Worm (Caenorhabditis elegans) whole organism, L1 larva: ENCODE measurements around the gene T01C8.2.
A peak's percentile ranks its signal among the peaks of the same experiment; 100 is the strongest.

Source experiments
- C04F5.9 ChIP-seq: sonication (generic microtip); optimal IDR thresholded peaks from 2 replicates; lab custom pipeline; 2016; ENCODE audit warnings: missing genetic modification characterization, missing compliant biosample characterization
- C16A3.4 ChIP-seq: fragments of 150-350 bp; optimal IDR thresholded peaks from 2 replicates; lab custom pipeline; 2014; ENCODE audit warnings: missing biosample characterization, missing genetic modification characterization
- Y116A8C.19 ChIP-seq: sonication (generic microtip); optimal IDR thresholded peaks from 2 replicates; lab custom pipeline; 2016; ENCODE audit warnings: missing compliant biosample characterization, missing genetic modification characterization, borderline replicate concordance
- alr-1 ChIP-seq: fragments of 200-800 bp; sonication (Bioruptor generic); optimal IDR thresholded peaks from 2 replicates; lab custom pipeline; 2018; ENCODE audit warnings: borderline replicate concordance, mild to moderate bottlenecking, missing genetic modification characterization, missing compliant biosample characterization
- aly-2 ChIP-seq: fragments of 150-350 bp; optimal IDR thresholded peaks from 2 replicates; lab custom pipeline; 2014; ENCODE audit warnings: missing biosample characterization, missing genetic modification characterization
- ama-1 ChIP-seq: fragments of 150-350 bp; optimal IDR thresholded peaks from 2 replicates; lab custom pipeline; 2014
- ceh-63 ChIP-seq: fragments of 200-800 bp; sonication (Bioruptor generic); optimal IDR thresholded peaks from 2 replicates; lab custom pipeline; 2018; ENCODE audit warnings: mild to moderate bottlenecking, missing genetic modification characterization, missing compliant biosample characterization
- ceh-8 ChIP-seq: fragments of 200-800 bp; sonication (Bioruptor generic); optimal IDR thresholded peaks from 2 replicates; lab custom pipeline; 2018; ENCODE audit warnings: mild to moderate bottlenecking, missing genetic modification characterization, moderate library complexity, missing compliant biosample characterization
- ceh-82 ChIP-seq, 3 experiments: fragments of 150-350 bp in 1 of 3; sonication (generic microtip) in 2 of 3; optimal IDR thresholded peaks; 2 replicates each; lab custom pipeline; 2014 to 2017; ENCODE audit warnings: missing biosample characterization in 3 of 3, missing genetic modification characterization in 3 of 3
- ces-1 ChIP-seq: fragments of 150-350 bp; optimal IDR thresholded peaks from 2 replicates; lab custom pipeline; 2014; ENCODE audit warnings: missing biosample characterization, missing genetic modification reagents, missing genetic modification characterization
- dpl-1 ChIP-seq, 3 experiments: fragments of 150-350 bp in 2 of 3; sonication (generic microtip) in 1 of 3; optimal IDR thresholded peaks; 2 replicates each; lab custom pipeline; 2014 to 2017; ENCODE audit warnings: missing biosample characterization in 3 of 3, missing genetic modification characterization in 3 of 3, missing genetic modification reagents in 3 of 3
- efl-1 ChIP-seq, 4 experiments: fragments of 150-350 bp; optimal IDR thresholded peaks in 3 of 4; peaks in 1 of 4; 1 replicate in 1 of 4; 2 replicates in 3 of 4; lab custom pipeline; 2014; ENCODE audit warnings: missing biosample characterization in 2 of 4, missing genetic modification characterization in 2 of 4, missing genetic modification reagents in 2 of 4
- efl-3 ChIP-seq: fragments of 200-800 bp; sonication (Bioruptor generic); optimal IDR thresholded peaks from 2 replicates; lab custom pipeline; 2018; ENCODE audit warnings: mild to moderate bottlenecking, missing genetic modification characterization, missing compliant biosample characterization
- egl-13 ChIP-seq: sonication (generic microtip); optimal IDR thresholded peaks from 2 replicates; lab custom pipeline; 2016; ENCODE audit warnings: missing genotype, missing genetic modification reagents, missing genetic modification characterization, missing compliant biosample characterization
- elt-2 ChIP-seq: sonication (generic microtip); optimal IDR thresholded peaks from 2 replicates; lab custom pipeline; 2016; ENCODE audit warnings: missing genetic modification characterization, mild to moderate bottlenecking, inconsistent platforms, missing compliant biosample characterization, missing genetic modification reagents
- fkh-8 ChIP-seq: sonication (generic microtip); optimal IDR thresholded peaks from 2 replicates; lab custom pipeline; 2016; ENCODE audit warnings: mild to moderate bottlenecking, missing genetic modification characterization, missing compliant biosample characterization
- fos-1 ChIP-seq: fragments of 150-350 bp; optimal IDR thresholded peaks from 2 replicates; lab custom pipeline; 2014; ENCODE audit warnings: missing biosample characterization, missing genetic modification characterization
- grh-1 ChIP-seq: fragments of 200-800 bp; sonication (Bioruptor generic); IDR thresholded peaks from 2 replicates; pipeline ENCODE4 v1.3.6; 2022; ENCODE audit warnings: missing genetic modification reagents, missing genetic modification characterization, missing compliant biosample characterization
- hlh-17 ChIP-seq: fragments of 200-800 bp; sonication (Bioruptor generic); optimal IDR thresholded peaks from 2 replicates; lab custom pipeline; 2018; ENCODE audit warnings: missing genetic modification characterization, mild to moderate bottlenecking, missing compliant biosample characterization, moderate library complexity, borderline replicate concordance
- hlh-4 ChIP-seq: sonication (generic microtip); optimal IDR thresholded peaks from 2 replicates; lab custom pipeline; 2016; ENCODE audit warnings: mild to moderate bottlenecking, missing genetic modification characterization, missing compliant biosample characterization
- hpl-2 ChIP-seq: fragments of 150-350 bp; optimal IDR thresholded peaks from 2 replicates; lab custom pipeline; 2014; ENCODE audit warnings: missing biosample characterization, missing genetic modification reagents, missing genetic modification characterization
- irx-1 ChIP-seq: sonication (generic microtip); optimal IDR thresholded peaks from 2 replicates; lab custom pipeline; 2016; ENCODE audit warnings: missing genetic modification characterization, missing compliant biosample characterization
- lin-13 ChIP-seq: fragments of 150-350 bp; optimal IDR thresholded peaks from 2 replicates; lab custom pipeline; 2014; ENCODE audit warnings: missing biosample characterization, missing genetic modification reagents, missing genetic modification characterization
- lin-14 ChIP-seq: fragments of 200-800 bp; sonication (Bioruptor generic); optimal IDR thresholded peaks from 2 replicates; lab custom pipeline; 2018; ENCODE audit warnings: mild to moderate bottlenecking, missing genetic modification characterization, moderate library complexity, missing compliant biosample characterization
- lin-15B ChIP-seq: fragments of 150-350 bp; sonication (generic microtip); optimal IDR thresholded peaks from 3 replicates; lab custom pipeline; 2014; ENCODE audit warnings: missing biosample characterization, missing genetic modification characterization
- lin-35 ChIP-seq, 2 experiments: fragments of 150-350 bp; optimal IDR thresholded peaks; 2 replicates each; lab custom pipeline; 2014; ENCODE audit warnings: missing biosample characterization in 2 of 2, missing genetic modification characterization in 2 of 2, missing genetic modification reagents in 2 of 2
- lir-3 ChIP-seq: sonication (generic microtip); optimal IDR thresholded peaks from 2 replicates; lab custom pipeline; 2016; ENCODE audit warnings: mild to moderate bottlenecking, missing genetic modification characterization, moderate library complexity, missing compliant biosample characterization; ENCODE audit not compliant: poor library complexity
- lsy-2 ChIP-seq, 2 experiments: fragments of 150-350 bp; optimal IDR thresholded peaks; 2 replicates each; lab custom pipeline; 2014; ENCODE audit warnings: missing biosample characterization in 2 of 2, missing genetic modification characterization in 2 of 2
- mab-9 ChIP-seq: fragments of 200-800 bp; sonication (Bioruptor generic); IDR thresholded peaks from 2 replicates; pipeline ENCODE4 v1.3.6; 2022; ENCODE audit warnings: missing genetic modification reagents, missing genetic modification characterization, missing compliant biosample characterization
- mef-2 ChIP-seq: fragments of 150-350 bp; optimal IDR thresholded peaks from 2 replicates; lab custom pipeline; 2014; ENCODE audit warnings: missing biosample characterization, missing genetic modification characterization
- mep-1 ChIP-seq: fragments of 150-350 bp; optimal IDR thresholded peaks from 2 replicates; lab custom pipeline; 2014; ENCODE audit warnings: missing biosample characterization, missing genetic modification characterization
- nhr-11 ChIP-seq: fragments of 150-350 bp; optimal IDR thresholded peaks from 2 replicates; lab custom pipeline; 2014; ENCODE audit warnings: missing biosample characterization, missing genetic modification characterization
- nhr-12 ChIP-seq: sonication (generic microtip); optimal IDR thresholded peaks from 2 replicates; lab custom pipeline; 2017; ENCODE audit warnings: missing biosample characterization, missing genetic modification characterization
- nhr-20 ChIP-seq: sonication (generic microtip); optimal IDR thresholded peaks from 2 replicates; lab custom pipeline; 2016; ENCODE audit warnings: mild to moderate bottlenecking, missing genetic modification characterization, missing compliant biosample characterization
- nhr-237 ChIP-seq: fragments of 150-350 bp; optimal IDR thresholded peaks from 2 replicates; lab custom pipeline; 2014; ENCODE audit warnings: missing biosample characterization, missing genetic modification characterization
- nhr-47 ChIP-seq: sonication (generic microtip); optimal IDR thresholded peaks from 2 replicates; lab custom pipeline; 2016; ENCODE audit warnings: mild to moderate bottlenecking, missing genetic modification characterization, moderate library complexity, missing compliant biosample characterization
- nhr-71 ChIP-seq: sonication (generic microtip); optimal IDR thresholded peaks from 2 replicates; lab custom pipeline; 2016; ENCODE audit warnings: mild to moderate bottlenecking, missing genetic modification characterization, moderate library complexity, missing compliant biosample characterization
- nhr-76 ChIP-seq: sonication (generic microtip); optimal IDR thresholded peaks from 2 replicates; lab custom pipeline; 2017; ENCODE audit warnings: missing biosample characterization, missing genetic modification characterization
- nhr-84 ChIP-seq: sonication (generic microtip); optimal IDR thresholded peaks from 2 replicates; lab custom pipeline; 2017; ENCODE audit warnings: missing biosample characterization, missing genetic modification characterization
- nhr-85 ChIP-seq: sonication (generic microtip); peaks from one replicate; lab custom pipeline; 2016; ENCODE audit warnings: missing genetic modification characterization, inconsistent platforms, missing compliant biosample characterization
- skn-1 ChIP-seq: fragments of 150-350 bp; optimal IDR thresholded peaks from 2 replicates; lab custom pipeline; 2014; ENCODE audit warnings: missing biosample characterization, missing genetic modification characterization
- snu-23 ChIP-seq: sonication (generic microtip); optimal IDR thresholded peaks from 2 replicates; lab custom pipeline; 2016; ENCODE audit warnings: missing genetic modification characterization, missing compliant biosample characterization
- tlp-1 ChIP-seq: fragments of 150-350 bp; optimal IDR thresholded peaks from 2 replicates; lab custom pipeline; 2014; ENCODE audit warnings: missing biosample characterization, missing genetic modification characterization
- unc-130 ChIP-seq: fragments of 150-350 bp; optimal IDR thresholded peaks from 2 replicates; lab custom pipeline; 2017; ENCODE audit warnings: missing biosample characterization, missing genetic modification characterization, inconsistent platforms
- unc-30 ChIP-seq: sonication (generic microtip); optimal IDR thresholded peaks from 2 replicates; lab custom pipeline; 2017; ENCODE audit warnings: missing biosample characterization, missing genetic modification characterization
- unc-62 ChIP-seq: fragments of 150-350 bp; optimal IDR thresholded peaks from 2 replicates; lab custom pipeline; 2014; ENCODE audit warnings: missing biosample characterization, missing genetic modification reagents, missing genetic modification characterization
- vab-15 ChIP-seq: sonication (generic microtip); optimal IDR thresholded peaks from 2 replicates; lab custom pipeline; 2017; ENCODE audit warnings: missing genotype, mild to moderate bottlenecking, missing genetic modification characterization, missing compliant biosample characterization
- xbp-1 ChIP-seq: sonication (generic microtip); optimal IDR thresholded peaks from 2 replicates; lab custom pipeline; 2016; ENCODE audit warnings: missing genetic modification characterization, missing compliant biosample characterization
- zip-4 ChIP-seq: fragments of 200-800 bp; sonication (Bioruptor generic); optimal IDR thresholded peaks from 2 replicates; lab custom pipeline; 2018; ENCODE audit warnings: mild to moderate bottlenecking, missing genetic modification characterization, moderate library complexity, missing compliant biosample characterization
- ztf-4 ChIP-seq: fragments of 150-350 bp; optimal IDR thresholded peaks from 2 replicates; lab custom pipeline; 2014; ENCODE audit warnings: missing biosample characterization, missing genetic modification characterization

Gene T01C8.2

DNA sequence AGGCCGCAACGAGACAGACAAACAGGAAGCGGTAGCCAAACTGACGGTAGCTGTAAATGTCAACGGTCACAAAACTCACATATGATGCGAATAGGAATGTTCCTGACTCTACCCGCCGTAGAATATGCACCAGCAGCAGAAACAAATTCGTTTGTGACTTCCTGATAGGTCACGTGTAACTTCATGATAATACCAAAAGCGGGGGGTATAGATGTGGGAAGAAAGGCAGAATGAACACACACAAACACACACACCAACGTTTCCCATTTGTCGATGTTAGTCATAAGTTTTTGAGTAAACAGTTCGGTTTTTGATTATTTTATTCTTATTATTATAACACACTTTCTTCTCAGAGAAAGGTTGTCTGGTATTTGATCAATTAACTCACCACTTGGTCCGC lies 26.9 kb downstream of the T01C8.2 start (continued):
- TF ChIP-seq efl-3: no peak

DNA sequence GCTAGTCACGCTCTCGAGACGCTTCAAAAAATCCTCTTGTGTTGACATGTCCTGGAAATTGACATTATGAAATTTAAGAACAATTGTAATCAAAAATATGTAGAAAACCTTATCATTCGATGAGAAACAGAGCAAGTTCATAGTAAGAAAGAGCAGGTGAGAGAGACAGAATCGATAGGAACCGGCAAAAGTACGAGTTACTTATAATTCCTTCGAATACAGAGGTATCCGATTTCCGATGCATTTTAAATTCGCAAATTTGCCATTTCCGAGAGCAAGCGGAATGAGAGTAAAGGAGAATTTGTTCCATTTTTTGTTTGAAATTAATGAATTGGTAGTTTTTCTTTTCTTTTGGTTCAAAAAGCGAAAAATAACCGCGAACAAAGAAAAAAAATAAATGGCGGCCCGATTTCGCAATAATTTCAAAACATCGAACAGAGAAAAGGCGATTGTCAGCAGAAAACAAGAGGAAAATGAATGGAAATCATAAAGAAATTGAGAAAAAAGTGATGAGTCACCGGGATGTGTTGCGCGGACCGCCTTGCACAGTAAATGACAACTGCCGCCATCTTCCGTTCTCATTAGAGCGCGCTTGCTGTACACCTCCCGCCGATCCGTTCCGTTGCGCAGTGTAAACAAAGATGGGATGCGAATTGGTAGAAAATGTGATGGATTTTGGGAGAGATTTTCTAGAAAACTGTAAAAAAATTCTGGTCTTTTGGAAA lies 27.5 kb downstream of the T01C8.2 start, which contains the start of gene cas-1:
Gene cas-1, minus strand, starts transcription at position 51 of the 725 bp plus-strand sequence.
- TF ChIP-seq ceh-82 (tag; optimal IDR thresholded peaks at IDR 0.05; lab: Kevin White, UChicago) (peak in 1 of 3 experiments; percentile 38), ceh-8 (GFP tag; lab: Kevin White, UChicago) (no peak), aly-2 (tag; lab: Kevin White, UChicago) (no peak), irx-1 (no peak), efl-3 (no peak), hpl-2 (GFP tag; lab: Kevin White, UChicago) (no peak), efl-1 (optimal IDR thresholded peaks at IDR 0.05; lab: Kevin White, UChicago) (peak; percentile 33 to 48), efl-1 (GFP tag; optimal IDR thresholded peaks at IDR 0.05 in 1 of 2; lab: Kevin White, UChicago) (peak; percentile 25 to 91), zip-4 (GFP tag; lab: Kevin White, UChicago) (peak; percentile 85), nhr-71 (tag; lab: Kevin White, UChicago) (peak; percentile 28), ceh-63 (no peak), xbp-1 (tag; lab: Kevin White, UChicago) (no peak), ama-1 (lab: Kevin White, UChicago) (no peak), dpl-1 (GFP tag; optimal IDR thresholded peaks at IDR 0.05; lab: Kevin White, UChicago) (peak; percentile 3 to 50 (median 40)), grh-1 (GFP tag; lab: Robert Waterston, UW) (no peak), C16A3.4 (tag; lab: Kevin White, UChicago) (peak; percentile 3), skn-1 (tag; lab: Kevin White, UChicago) (peak; percentile 60), mep-1 (tag; lab: Kevin White, UChicago) (no peak), tlp-1 (tag; lab: Kevin White, UChicago) (no peak), nhr-47 (tag; lab: Kevin White, UChicago) (no peak), nhr-76 (tag; lab: Kevin White, UChicago) (no peak), lin-13 (no peak), lin-15B (tag; lab: Kevin White, UChicago) (no peak), unc-62 (no peak), vab-15 (no peak), mab-9 (GFP tag; lab: Robert Waterston, UW) (no peak), unc-130 (tag; lab: Kevin White, UChicago) (no peak), elt-2 (tag; lab: Kevin White, UChicago) (no peak), lir-3 (tag; lab: Kevin White, UChicago) (no peak), unc-30 (no peak), egl-13 (tag; lab: Kevin White, UChicago) (no peak), mef-2 (tag; lab: Kevin White, UChicago) (no peak), lsy-2 (tag; optimal IDR thresholded peaks at IDR 0.05; lab: Kevin White, UChicago) (peak in 1 of 2 experiments; percentile 31), hlh-17 (no peak), alr-1 (tag; lab: Kevin White, UChicago) (no peak), nhr-237 (tag; lab: Kevin White, UChicago) (no peak), lin-35 (GFP tag; optimal IDR thresholded peaks at IDR 0.05; lab: Kevin White, UChicago) (peak; percentile 25 to 53), fkh-8 (peak; percentile 17), ztf-4 (tag; lab: Kevin White, UChicago) (no peak), snu-23 (GFP tag; lab: Kevin White, UChicago) (peak; percentile 39), lin-14 (peak; percentile 88), nhr-85 (no peak), C04F5.9 (tag; lab: Kevin White, UChicago) (no peak), nhr-12 (tag; lab: Kevin White, UChicago) (no peak), fos-1 (tag; lab: Kevin White, UChicago) (peak; percentile 42), nhr-84 (tag; lab: Kevin White, UChicago) (no peak), nhr-20 (tag; lab: Kevin White, UChicago) (peak; percentile 19), Y116A8C.19 (tag; lab: Kevin White, UChicago) (no peak), ces-1 (GFP tag; lab: Kevin White, UChicago) (no peak), nhr-11 (tag; lab: Kevin White, UChicago) (no peak), hlh-4 (tag; lab: Kevin White, UChicago) (no peak)
